Fruit fly (Drosophila melanogaster) whole organism, embryonic: Measurements from ENCODE around the gene Ugt35E2.

Experiments
- Bgb ChIP-seq: fragments of 200-800 bp; sonication (Bioruptor generic); IDR thresholded peaks from 2 replicates; pipeline ENCODE4 v1.3.6; 2022; ENCODE audit warnings: missing biosample characterization, missing genetic modification characterization; ENCODE audit not compliant: partially characterized antibody
- CG13287 ChIP-seq: fragments of 200-800 bp; sonication (Bioruptor generic); IDR thresholded peaks from 2 replicates; pipeline ENCODE4 v1.3.6; 2022; ENCODE audit warnings: missing biosample characterization, missing genetic modification characterization; ENCODE audit not compliant: partially characterized antibody
- CG13296 ChIP-seq: fragments of 200-800 bp; sonication (Bioruptor generic); optimal IDR thresholded peaks from 3 replicates; lab custom pipeline; 2018; ENCODE audit warnings: missing biosample characterization, mild to moderate bottlenecking, missing genetic modification characterization
- CG18011 ChIP-seq: fragments of 200-800 bp; sonication (Bioruptor generic); optimal IDR thresholded peaks from 2 replicates; lab custom pipeline; 2017; ENCODE audit warnings: missing biosample characterization, missing genetic modification characterization, mild to moderate bottlenecking, moderate library complexity, missing genotype
- CG18599 ChIP-seq: fragments of 200-800 bp; sonication (Bioruptor generic); optimal IDR thresholded peaks from 3 replicates; lab custom pipeline; 2017; ENCODE audit warnings: missing biosample characterization, missing genetic modification characterization, mild to moderate bottlenecking, moderate library complexity, missing genetic modification reagents
- CG2712 ChIP-seq: fragments of 200-800 bp; optimal IDR thresholded peaks from 3 replicates; lab custom pipeline; 2019; ENCODE audit warnings: missing biosample characterization, mild to moderate bottlenecking, missing genetic modification characterization, moderate library complexity
- CG30431 ChIP-seq: fragments of 200-800 bp; sonication (Bioruptor generic); optimal IDR thresholded peaks from 2 replicates; lab custom pipeline; 2017; ENCODE audit warnings: missing biosample characterization, missing genetic modification characterization
- CG3163 ChIP-seq: fragments of 200-800 bp; sonication (Bioruptor generic); optimal IDR thresholded peaks from 3 replicates; lab custom pipeline; 2016; ENCODE audit warnings: missing biosample characterization, missing genetic modification characterization
- CG32532 ChIP-seq: fragments of 200-800 bp; sonication (Bioruptor generic); IDR thresholded peaks from 2 replicates; pipeline ENCODE4 v1.3.6; 2022; ENCODE audit warnings: missing biosample characterization, missing genetic modification characterization
- CG6765 ChIP-seq: fragments of 200-800 bp; sonication (Bioruptor generic); optimal IDR thresholded peaks from 3 replicates; lab custom pipeline; 2017; ENCODE audit warnings: missing biosample characterization, mild to moderate bottlenecking, missing genetic modification characterization
- CG9797 ChIP-seq: fragments of 200-800 bp; sonication (Bioruptor generic); optimal IDR thresholded peaks from 3 replicates; lab custom pipeline; 2018; ENCODE audit warnings: missing biosample characterization, mild to moderate bottlenecking, missing genetic modification characterization
- CTCF ChIP-seq: fragments of 200-800 bp; sonication (Bioruptor generic); optimal IDR thresholded peaks from 2 replicates; lab custom pipeline; 2017; ENCODE audit warnings: missing biosample characterization, mild to moderate bottlenecking, missing genetic modification characterization, moderate library complexity
- Doc2 ChIP-seq: fragments of 200-800 bp; sonication (Bioruptor generic); IDR thresholded peaks from 2 replicates; pipeline ENCODE4 v1.3.6; 2022; ENCODE audit warnings: missing biosample characterization, missing genetic modification characterization
- Eip74EF ChIP-seq, 2 experiments: fragments of 200-800 bp in 1 of 2; fragments of >200 bp in 1 of 2; sonication (Bioruptor generic) in 1 of 2; optimal IDR thresholded peaks; 2 replicates each; lab custom pipeline; 2017 to 2019; ENCODE audit warnings: missing biosample characterization in 2 of 2, missing genetic modification characterization in 2 of 2, mild to moderate bottlenecking in 1 of 2, moderate library complexity in 1 of 2
- GATAe ChIP-seq: fragments of 200-800 bp; sonication (Bioruptor generic); conservative IDR thresholded peaks from 2 replicates; pipeline ENCODE4 v1.3.6; 2022; ENCODE audit warnings: missing biosample characterization, missing genetic modification characterization
- Hr78 ChIP-seq, 2 experiments: fragments of 200-800 bp in 1 of 2; fragments of >200 bp in 1 of 2; sonication (Bioruptor generic) in 1 of 2; optimal IDR thresholded peaks; 2 replicates each; lab custom pipeline; 2017 to 2019; ENCODE audit warnings: missing biosample characterization in 2 of 2, missing genetic modification characterization in 2 of 2, mild to moderate bottlenecking in 1 of 2, moderate library complexity in 1 of 2
- Jarid2 ChIP-seq: fragments of 200-800 bp; sonication (Bioruptor generic); optimal IDR thresholded peaks from 3 replicates; lab custom pipeline; 2017; ENCODE audit warnings: mild to moderate bottlenecking, missing biosample characterization, missing genetic modification reagents, missing genetic modification characterization
- MESR4 ChIP-seq: fragments of 200-800 bp; sonication (Bioruptor generic); optimal IDR thresholded peaks from 2 replicates; lab custom pipeline; 2018; ENCODE audit warnings: missing biosample characterization, mild to moderate bottlenecking, missing genetic modification characterization, moderate library complexity
- Neu2 ChIP-seq: fragments of 200-800 bp; sonication (Bioruptor generic); optimal IDR thresholded peaks from 3 replicates; lab custom pipeline; 2016; ENCODE audit warnings: missing biosample characterization, missing genetic modification characterization, borderline replicate concordance
- Pdp1 ChIP-seq, 2 experiments: fragments of 200-800 bp; sonication (Bioruptor generic); optimal IDR thresholded peaks; 3 replicates each; lab custom pipeline; 2016; ENCODE audit warnings: missing biosample characterization in 2 of 2, missing genetic modification characterization in 2 of 2, mild to moderate bottlenecking in 1 of 2, moderate library complexity in 1 of 2
- Rfx ChIP-seq: fragments of 200-800 bp; sonication (Bioruptor generic); IDR thresholded peaks from 2 replicates; pipeline ENCODE4 v1.3.6; 2022; ENCODE audit warnings: missing biosample characterization, missing genetic modification characterization
- Six4 ChIP-seq: fragments of 200-800 bp; sonication (Bioruptor generic); optimal IDR thresholded peaks from 2 replicates; lab custom pipeline; 2016; ENCODE audit warnings: missing biosample characterization, missing genetic modification characterization
- Trl ChIP-seq, 3 experiments: fragments of >200 bp in 2 of 3; fragments of 200-800 bp in 1 of 3; sonication (Bioruptor generic) in 1 of 3; optimal IDR thresholded peaks; 2 replicates in 1 of 3; 3 replicates in 2 of 3; lab custom pipeline; 2016 to 2017; ENCODE audit warnings: missing biosample characterization in 1 of 3, missing genetic modification characterization in 1 of 3
- Vsx1 ChIP-seq: fragments of 200-800 bp; sonication (Bioruptor generic); optimal IDR thresholded peaks from 2 replicates; lab custom pipeline; 2017; ENCODE audit warnings: missing biosample characterization, mild to moderate bottlenecking, missing genetic modification characterization, missing genetic modification reagents
- al ChIP-seq: fragments of 200-800 bp; sonication (Bioruptor generic); IDR thresholded peaks from 2 replicates; pipeline ENCODE4 v1.3.6; 2022; ENCODE audit warnings: missing biosample characterization, missing genetic modification characterization
- ara ChIP-seq: fragments of 200-800 bp; sonication (Bioruptor generic); IDR thresholded peaks from 2 replicates; pipeline ENCODE4 v1.3.6; 2022; ENCODE audit warnings: missing biosample characterization, missing genetic modification characterization
- az2 ChIP-seq: fragments of 200-800 bp; sonication (Bioruptor generic); optimal IDR thresholded peaks from 3 replicates; lab custom pipeline; 2016; ENCODE audit warnings: missing biosample characterization, missing genetic modification characterization
- bcd ChIP-seq: fragments of 200-800 bp; sonication (Bioruptor generic); optimal IDR thresholded peaks from 2 replicates; lab custom pipeline; 2017; ENCODE audit warnings: missing biosample characterization, mild to moderate bottlenecking, missing genetic modification characterization
- chinmo ChIP-seq: fragments of 200-800 bp; sonication (Bioruptor generic); IDR thresholded peaks from 4 replicates; pipeline ENCODE4 v1.3.6; 2022; ENCODE audit warnings: missing biosample characterization, missing genetic modification characterization; ENCODE audit not compliant: partially characterized antibody
- da ChIP-seq: fragments of 200-800 bp; sonication (Bioruptor generic); optimal IDR thresholded peaks from 2 replicates; lab custom pipeline; 2016; ENCODE audit warnings: missing biosample characterization, missing genetic modification characterization
- danr ChIP-seq: fragments of 200-800 bp; sonication (Bioruptor generic); IDR thresholded peaks from 2 replicates; pipeline ENCODE4 v1.3.6; 2022; ENCODE audit warnings: missing biosample characterization, missing genetic modification characterization
- exex ChIP-seq: fragments of 200-800 bp; sonication (Bioruptor generic); optimal IDR thresholded peaks from 4 replicates; lab custom pipeline; 2018; ENCODE audit warnings: missing biosample characterization, mild to moderate bottlenecking, missing genetic modification characterization, moderate library complexity
- hkb ChIP-seq, 2 experiments: fragments of 200-800 bp in 1 of 2; fragments of >200 bp in 1 of 2; sonication (Bioruptor generic) in 1 of 2; IDR thresholded peaks in 1 of 2; optimal IDR thresholded peaks in 1 of 2; 2 replicates each; pipeline versions ENCODE4 v1.3.6 to Lab custom; 2017 to 2022; ENCODE audit warnings: missing biosample characterization in 1 of 2, missing genetic modification characterization in 1 of 2
- lab ChIP-seq: fragments of 200-800 bp; sonication (Bioruptor generic); optimal IDR thresholded peaks from 3 replicates; lab custom pipeline; 2017; ENCODE audit warnings: missing biosample characterization, missing genetic modification characterization, mild to moderate bottlenecking, moderate library complexity, missing genetic modification reagents
- luna ChIP-seq: fragments of 200-800 bp; sonication (Bioruptor generic); optimal IDR thresholded peaks from 2 replicates; lab custom pipeline; 2016; ENCODE audit warnings: missing biosample characterization, missing genetic modification characterization
- mirr ChIP-seq: fragments of 200-800 bp; sonication (Bioruptor generic); optimal IDR thresholded peaks from 3 replicates; lab custom pipeline; 2018; ENCODE audit warnings: missing biosample characterization, mild to moderate bottlenecking, missing genetic modification characterization
- otp ChIP-seq: fragments of 200-800 bp; sonication (Bioruptor generic); IDR thresholded peaks from 3 replicates; pipeline ENCODE4, ENCODE4 v1.3.6; 2022; ENCODE audit warnings: missing biosample characterization, missing genetic modification characterization
- pnt ChIP-seq: fragments of 200-800 bp; sonication (Bioruptor generic); optimal IDR thresholded peaks from 3 replicates; lab custom pipeline; 2016; ENCODE audit warnings: missing biosample characterization, missing genetic modification characterization
- sd ChIP-seq: fragments of 200-800 bp; sonication (Bioruptor generic); optimal IDR thresholded peaks from 3 replicates; lab custom pipeline; 2018; ENCODE audit warnings: missing biosample characterization, mild to moderate bottlenecking, missing genetic modification characterization, moderate library complexity
- sens ChIP-seq: fragments of 200-800 bp; sonication (Bioruptor generic); peaks from one replicate; lab custom pipeline; 2016; ENCODE audit warnings: missing biosample characterization, missing genetic modification characterization
- sug ChIP-seq: fragments of 200-800 bp; optimal IDR thresholded peaks from 2 replicates; lab custom pipeline; 2019; ENCODE audit warnings: missing biosample characterization, mild to moderate bottlenecking, missing genetic modification characterization, moderate library complexity
- z ChIP-seq: fragments of 200-800 bp; sonication (Bioruptor generic); IDR thresholded peaks from 3 replicates; pipeline ENCODE4 v1.3.6; 2022; ENCODE audit warnings: missing biosample characterization, missing genetic modification characterization

Gene Ugt35E2

DNA sequence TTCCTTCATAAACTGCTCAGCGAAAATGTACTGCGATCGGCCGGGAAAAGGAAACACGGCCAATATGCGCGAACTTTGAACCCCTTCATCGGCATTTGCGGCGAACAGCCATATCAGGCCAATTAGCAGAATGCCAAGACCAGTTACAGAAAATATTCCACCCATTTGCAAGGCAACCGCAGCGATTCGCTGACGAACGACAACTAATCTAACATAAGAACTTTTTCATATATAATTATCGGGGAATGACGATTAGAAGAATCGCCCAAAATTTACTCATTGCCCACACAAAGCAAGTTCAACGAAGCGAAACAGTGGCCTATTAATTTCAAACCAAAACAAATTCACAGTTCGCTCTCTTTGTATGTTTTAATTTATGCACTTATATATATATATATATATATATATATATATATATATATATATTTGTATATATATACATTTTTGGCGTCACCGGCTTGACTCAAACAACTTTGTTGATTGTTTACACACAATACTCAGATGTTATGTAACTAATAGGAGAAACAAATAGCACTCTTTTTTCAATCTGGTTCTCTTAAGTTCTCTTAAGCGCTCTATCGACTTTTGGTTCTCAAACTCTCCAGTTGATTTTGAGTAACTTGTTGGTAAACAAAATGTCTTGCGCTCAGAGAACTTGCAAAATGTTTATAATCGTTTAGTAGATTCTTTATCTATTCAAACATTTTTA, 4.8 kb upstream of the Ugt35E2 start, which contains the start of gene Ugt35A1:
Gene Ugt35A1 (minus strand): TSS at position 205 of the 709 bp plus-strand sequence.
- peak; percentile 51 for TF ChIP-seq lab (GFP tag; lab: Kevin White, UChicago)
- no peak for TF ChIP-seq CTCF (GFP tag; lab: Kevin White, UChicago)
- 0 out of 2 replicates have a peak, but pooled peaks have one; percentile 7 for TF ChIP-seq Rfx (GFP tag; lab: Robert Waterston, UW)
- no peak for TF ChIP-seq luna
- TF ChIP-seq al (GFP tag; lab: Robert Waterston, UW), result 0 out of 2 replicates have a peak, but pooled peaks have one; percentile 15
- no peak for TF ChIP-seq az2 (GFP tag; lab: Kevin White, UChicago)
- no peak for TF ChIP-seq pnt (GFP tag; lab: Kevin White, UChicago)
- no peak for TF ChIP-seq CG6765
- TF ChIP-seq Trl (optimal IDR thresholded peaks at IDR 0.05; lab: Kevin White, UChicago), result peak; percentile 67 to 75
- no peak for TF ChIP-seq Trl (GFP tag; optimal IDR thresholded peaks at IDR 0.05; lab: Kevin White, UChicago)
- TF ChIP-seq Vsx1, result peak; percentile 89
- peak; percentile 66 for TF ChIP-seq sd (tag; lab: Kevin White, UChicago)
- TF ChIP-seq Jarid2, result peak; percentile 71
- TF ChIP-seq mirr, result peak; percentile 68
- TF ChIP-seq Six4, result no peak
- peak; percentile 77 for TF ChIP-seq CG3163 (GFP tag; lab: Kevin White, UChicago)
- no peak for TF ChIP-seq da (GFP tag; lab: Kevin White, UChicago)
- TF ChIP-seq Hr78 (GFP tag; optimal IDR thresholded peaks at IDR 0.05; lab: Kevin White, UChicago), result peak in 1 of 2 experiments; percentile 1
- TF ChIP-seq CG18011, result no peak
- TF ChIP-seq CG2712 (tag; lab: Kevin White, UChicago), result no peak
- TF ChIP-seq ara (GFP tag; lab: Robert Waterston, UW), result no peak
- no peak for TF ChIP-seq CG30431
- TF ChIP-seq Bgb (GFP tag; lab: Robert Waterston, UW), result 0 out of 2 replicates have a peak, but pooled peaks have one; percentile 12
- TF ChIP-seq CG9797 (GFP tag; lab: Kevin White, UChicago), result no peak
- TF ChIP-seq Eip74EF (GFP tag; optimal IDR thresholded peaks at IDR 0.05; lab: Kevin White, UChicago), result no peak
- peak in 1 of 2 experiments; percentile 92 for TF ChIP-seq Pdp1 (GFP tag; optimal IDR thresholded peaks at IDR 0.05; lab: Kevin White, UChicago)
- TF ChIP-seq Doc2, result no peak
- no peak for TF ChIP-seq Neu2
- peak; percentile 7; the same call in 1 of the 2 replicates for TF ChIP-seq CG32532 (GFP tag; lab: Robert Waterston, UW)
- TF ChIP-seq otp (GFP tag; lab: Robert Waterston, UW), result 0 out of 3 replicates have a peak, but pooled peaks have one; percentile 12
- TF ChIP-seq chinmo (GFP tag; lab: Robert Waterston, UW), result 0 out of 4 replicates have a peak, but pooled peaks have one; percentile 76
- no peak for TF ChIP-seq hkb (optimal IDR thresholded peaks at IDR 0.05; lab: Kevin White, UChicago)
- no peak for TF ChIP-seq hkb (GFP tag; IDR thresholded peaks at IDR 0.05; lab: Robert Waterston, UW)
- peak; percentile 91 for TF ChIP-seq exex (tag; lab: Kevin White, UChicago)
- TF ChIP-seq bcd (GFP tag; lab: Kevin White, UChicago), result no peak
- TF ChIP-seq sug (tag; lab: Kevin White, UChicago), result peak; percentile 28
- TF ChIP-seq CG13287 (GFP tag; lab: Robert Waterston, UW), result peak; percentile 23; the same call in 1 of the 2 replicates
- no peak for TF ChIP-seq MESR4
- peak; percentile 1 for TF ChIP-seq CG18599 (GFP tag; lab: Kevin White, UChicago)
- TF ChIP-seq GATAe (GFP tag; lab: Robert Waterston, UW), result peak; percentile 44; the same call in 1 of the 2 replicates
- peak; percentile 10 for TF ChIP-seq CG13296 (GFP tag; lab: Kevin White, UChicago)
- peak; percentile 13 for TF ChIP-seq sens (GFP tag; lab: Kevin White, UChicago)
- TF ChIP-seq z, result peak; percentile 61; the same call in 2 of the 3 replicates
- TF ChIP-seq danr (GFP tag; lab: Robert Waterston, UW), result no peak
